Worm (Caenorhabditis elegans): ENCODE measurements around the gene apx-1.

DNA sequence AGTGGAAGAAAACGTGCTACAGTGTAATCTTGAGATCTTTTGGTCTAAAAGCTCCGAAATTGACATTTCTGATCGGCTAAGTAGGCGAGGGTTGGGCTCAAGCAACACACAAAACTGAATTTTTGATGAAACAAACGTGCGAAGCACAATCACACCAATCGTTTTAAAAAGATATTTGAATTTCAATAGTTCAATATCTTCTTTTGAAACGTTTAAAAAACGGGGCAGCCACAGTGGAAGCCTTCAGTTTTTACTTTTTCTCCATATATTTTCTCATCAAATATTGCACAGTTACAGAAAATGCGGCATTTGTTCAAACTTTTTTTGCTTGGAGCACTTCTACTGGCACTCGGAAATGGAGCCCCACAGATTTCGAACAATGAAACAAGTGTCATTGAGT, 43.7 kb upstream of the apx-1 start, which contains the start of gene C36C5.4:
- TF ChIP-seq nhr-2 (tag; optimal IDR thresholded peaks at IDR 0.05) (no peak), elt-1 (tag; optimal IDR thresholded peaks at IDR 0.05; ENCODE audit: borderline replicate concordance, insufficient read depth) (no peak), ztf-11 (tag; optimal IDR thresholded peaks at IDR 0.05) (no peak), pha-4 (tag; optimal IDR thresholded peaks at IDR 0.05) (no peak), ceh-39 (tag; optimal IDR thresholded peaks at IDR 0.05) (no peak), nhr-28 (tag; optimal IDR thresholded peaks at IDR 0.05) (no peak), nhr-12 (tag; optimal IDR thresholded peaks at IDR 0.05) (no peak), nhr-76 (tag; optimal IDR thresholded peaks at IDR 0.05) (no peak), snpc-4 (tag; optimal IDR thresholded peaks at IDR 0.05) (no peak), M03D4.4 (tag; optimal IDR thresholded peaks at IDR 0.05) (no peak)

All from whole organism, mixed stage, embryonic.